Worm (Caenorhabditis elegans) whole organism, young adult: ENCODE measurements around the gene arrd-6.

Source experiments
- B0035.1 ChIP-seq: sonication (generic microtip); optimal IDR thresholded peaks from 2 replicates; lab custom pipeline; 2016; ENCODE audit warnings: missing genetic modification characterization, mild to moderate bottlenecking, missing compliant biosample characterization, missing genotype, missing genetic modification reagents
- D2030.7 ChIP-seq: fragments of 200-800 bp; sonication (Bioruptor generic); IDR thresholded peaks from 2 replicates; pipeline ENCODE4 v1.3.6; 2022; ENCODE audit warnings: missing genetic modification reagents, missing genetic modification characterization, missing compliant biosample characterization
- F10E7.11 ChIP-seq: sonication (generic microtip); optimal IDR thresholded peaks from 2 replicates; lab custom pipeline; 2017; ENCODE audit warnings: mild to moderate bottlenecking, missing genetic modification characterization, moderate library complexity, missing compliant biosample characterization
- F23B12.7 ChIP-seq: sonication (generic microtip); optimal IDR thresholded peaks from 2 replicates; lab custom pipeline; 2017; ENCODE audit warnings: missing genetic modification characterization, mild to moderate bottlenecking, missing compliant biosample characterization, antibody characterized with exemption, moderate library complexity; ENCODE audit not compliant: insufficient read depth
- F49E8.2 ChIP-seq: sonication (generic microtip); optimal IDR thresholded peaks from 3 replicates; lab custom pipeline; 2017; ENCODE audit warnings: missing genetic modification characterization, mild to moderate bottlenecking, missing compliant biosample characterization, antibody characterized with exemption, moderate library complexity; ENCODE audit not compliant: insufficient read depth
- F52B5.7 ChIP-seq: sonication (generic microtip); optimal IDR thresholded peaks from 2 replicates; lab custom pipeline; 2016; ENCODE audit warnings: mild to moderate bottlenecking, missing genetic modification characterization, missing compliant biosample characterization
- K12H6.12 ChIP-seq: fragments of 200-800 bp; sonication (Bioruptor generic); optimal IDR thresholded peaks from 2 replicates; lab custom pipeline; 2018; ENCODE audit warnings: mild to moderate bottlenecking, missing genetic modification characterization, missing compliant biosample characterization
- Y53F4B.3 ChIP-seq: fragments of 200-800 bp; sonication (Bioruptor generic); IDR thresholded peaks from 2 replicates; pipeline ENCODE4 v1.3.6; 2022; ENCODE audit warnings: missing genetic modification reagents, missing genetic modification characterization, missing compliant biosample characterization
- Y56A3A.18 ChIP-seq: fragments of 200-800 bp; sonication (Bioruptor generic); IDR thresholded peaks from 2 replicates; pipeline ENCODE4 v1.3.6; 2022; ENCODE audit warnings: missing genetic modification reagents, missing genetic modification characterization, missing compliant biosample characterization
- ZK185.1 ChIP-seq: sonication (generic microtip); optimal IDR thresholded peaks from 2 replicates; lab custom pipeline; 2016; ENCODE audit warnings: mild to moderate bottlenecking, missing genetic modification characterization, missing compliant biosample characterization; ENCODE audit not compliant: poor library complexity, severe bottlenecking
- akir-1 ChIP-seq: fragments of 200-800 bp; sonication (Bioruptor generic); optimal IDR thresholded peaks from 2 replicates; lab custom pipeline; 2018; ENCODE audit warnings: mild to moderate bottlenecking, missing genetic modification characterization, moderate library complexity, missing compliant biosample characterization
- ama-1 ChIP-seq, 3 experiments: fragments of 150-350 bp in 1 of 3; sonication (generic microtip) in 2 of 3; optimal IDR thresholded peaks; 2 replicates each; lab custom pipeline; 2014 to 2018; ENCODE audit warnings: missing biosample characterization in 2 of 3, missing genetic modification characterization in 2 of 3, missing genetic modification reagents in 2 of 3
- aptf-2 ChIP-seq: fragments of 200-800 bp; sonication (Bioruptor generic); conservative IDR thresholded peaks from 2 replicates; pipeline ENCODE4 v1.3.6; 2022; ENCODE audit warnings: missing genetic modification reagents, missing genetic modification characterization, missing compliant biosample characterization
- attf-3 ChIP-seq: fragments of 200-800 bp; sonication (Bioruptor generic); conservative IDR thresholded peaks from 2 replicates; pipeline ENCODE4 v1.3.6; 2022; ENCODE audit warnings: missing genetic modification reagents, missing genetic modification characterization, missing compliant biosample characterization
- bed-1 ChIP-seq: fragments of 200-800 bp; sonication (Bioruptor generic); IDR thresholded peaks from 2 replicates; pipeline ENCODE4 v1.3.6; 2022; ENCODE audit warnings: missing genetic modification reagents, missing genetic modification characterization, missing compliant biosample characterization
- bed-2 ChIP-seq: fragments of 200-800 bp; sonication (Bioruptor generic); IDR thresholded peaks from 2 replicates; pipeline ENCODE4 v1.3.6; 2022; ENCODE audit warnings: missing genetic modification reagents, missing genetic modification characterization, missing compliant biosample characterization
- ccch-3 ChIP-seq: fragments of 200-800 bp; sonication (Bioruptor generic); optimal IDR thresholded peaks from 2 replicates; lab custom pipeline; 2018; ENCODE audit warnings: mild to moderate bottlenecking, missing genetic modification characterization, missing compliant biosample characterization
- cebp-2 ChIP-seq: fragments of 200-800 bp; sonication (Bioruptor generic); IDR thresholded peaks from 2 replicates; pipeline ENCODE4 v1.3.6; 2022; ENCODE audit warnings: missing genetic modification characterization, missing compliant biosample characterization
- ceh-27 ChIP-seq: fragments of 200-800 bp; sonication (Bioruptor generic); optimal IDR thresholded peaks from 2 replicates; lab custom pipeline; 2018; ENCODE audit warnings: mild to moderate bottlenecking, missing genetic modification characterization, moderate library complexity, missing compliant biosample characterization
- ceh-40 ChIP-seq: fragments of 200-800 bp; sonication (Bioruptor generic); IDR thresholded peaks from 2 replicates; pipeline ENCODE4 v1.3.6; 2022; ENCODE audit warnings: missing genetic modification characterization, missing compliant biosample characterization
- dox-1 ChIP-seq: fragments of 200-800 bp; sonication (Bioruptor generic); IDR thresholded peaks from 2 replicates; pipeline ENCODE4 v1.3.6; 2022; ENCODE audit warnings: missing genetic modification reagents, missing genetic modification characterization, missing compliant biosample characterization
- dpl-1 ChIP-seq: fragments of 150-350 bp; optimal IDR thresholded peaks from 2 replicates; lab custom pipeline; 2014; ENCODE audit warnings: missing biosample characterization, missing genetic modification reagents, missing genetic modification characterization
- efl-1 ChIP-seq: fragments of 150-350 bp; optimal IDR thresholded peaks from 2 replicates; lab custom pipeline; 2014; ENCODE audit warnings: missing biosample characterization, missing genetic modification reagents, missing genetic modification characterization
- ekl-4 ChIP-seq: fragments of 200-800 bp; sonication (Bioruptor generic); IDR thresholded peaks from 2 replicates; pipeline ENCODE4 v1.3.6; 2022; ENCODE audit warnings: missing genetic modification reagents, missing genetic modification characterization, missing compliant biosample characterization
- ets-4 ChIP-seq: fragments of 200-800 bp; sonication (Bioruptor generic); optimal IDR thresholded peaks from 2 replicates; lab custom pipeline; 2018; ENCODE audit warnings: mild to moderate bottlenecking, missing genetic modification characterization, missing compliant biosample characterization
- fkh-3 ChIP-seq: sonication (generic microtip); optimal IDR thresholded peaks from 2 replicates; lab custom pipeline; 2016; ENCODE audit warnings: mild to moderate bottlenecking, missing genetic modification characterization, missing compliant biosample characterization
- hmg-1.2 ChIP-seq: fragments of 200-800 bp; sonication (Bioruptor generic); IDR thresholded peaks from 2 replicates; pipeline ENCODE4 v1.3.6; 2022; ENCODE audit warnings: missing genetic modification reagents, missing genetic modification characterization, missing compliant biosample characterization
- let-607 ChIP-seq, 2 experiments: fragments of 200-800 bp in 1 of 2; sonication (Bioruptor generic) in 1 of 2; sonication (generic microtip) in 1 of 2; optimal IDR thresholded peaks; 2 replicates each; lab custom pipeline; 2016 to 2018; ENCODE audit warnings: mild to moderate bottlenecking in 2 of 2, missing compliant biosample characterization in 2 of 2, missing genetic modification characterization in 2 of 2, moderate library complexity in 2 of 2, missing genotype in 1 of 2
- madf-10 ChIP-seq: sonication (generic microtip); optimal IDR thresholded peaks from 2 replicates; lab custom pipeline; 2016; ENCODE audit warnings: mild to moderate bottlenecking, missing genetic modification characterization, missing compliant biosample characterization
- madf-8 ChIP-seq: fragments of 200-800 bp; sonication (Bioruptor generic); conservative IDR thresholded peaks from 2 replicates; pipeline ENCODE4 v1.3.6; 2022; ENCODE audit warnings: missing genetic modification reagents, missing genetic modification characterization, missing compliant biosample characterization
- mcd-1 ChIP-seq: fragments of 200-800 bp; sonication (Bioruptor generic); IDR thresholded peaks from 2 replicates; pipeline ENCODE4 v1.3.6; 2022; ENCODE audit warnings: missing genetic modification reagents, missing genetic modification characterization, missing compliant biosample characterization
- mxl-1 ChIP-seq: sonication (generic microtip); optimal IDR thresholded peaks from 2 replicates; lab custom pipeline; 2016; ENCODE audit warnings: missing genetic modification characterization, missing compliant biosample characterization
- nfyb-1 ChIP-seq: fragments of 200-800 bp; sonication (Bioruptor generic); IDR thresholded peaks from 2 replicates; pipeline ENCODE4 v1.3.6; 2022; ENCODE audit warnings: missing genetic modification reagents, missing genetic modification characterization, missing compliant biosample characterization
- nhr-179 ChIP-seq: sonication (generic microtip); optimal IDR thresholded peaks from 2 replicates; lab custom pipeline; 2016; ENCODE audit warnings: mild to moderate bottlenecking, missing genetic modification characterization, missing compliant biosample characterization
- nhr-80 ChIP-seq: sonication (generic microtip); optimal IDR thresholded peaks from 2 replicates; lab custom pipeline; 2016; ENCODE audit warnings: missing genetic modification characterization, missing compliant biosample characterization
- pha-4 ChIP-seq: fragments of 150-350 bp; sonication (generic microtip); optimal IDR thresholded peaks from 2 replicates; lab custom pipeline; 2014; ENCODE audit warnings: missing biosample characterization, missing genetic modification reagents, missing genetic modification characterization
- rpc-1 ChIP-seq, 2 experiments: fragments of 150-350 bp in 1 of 2; sonication (generic microtip) in 1 of 2; optimal IDR thresholded peaks; 2 replicates each; lab custom pipeline; 2014 to 2018; ENCODE audit warnings: missing biosample characterization in 1 of 2, missing genetic modification characterization in 1 of 2, missing genetic modification reagents in 1 of 2, missing genotype in 1 of 2
- sdz-38 ChIP-seq: sonication (generic microtip); optimal IDR thresholded peaks from 2 replicates; lab custom pipeline; 2016; ENCODE audit warnings: missing genotype, missing genetic modification characterization, missing compliant biosample characterization
- snpc-4 ChIP-seq, 5 experiments: fragments of 150-350 bp in 1 of 5; sonication (generic microtip) in 4 of 5; optimal IDR thresholded peaks; 2 replicates each; lab custom pipeline; 2014 to 2018; ENCODE audit warnings: missing genetic modification characterization in 5 of 5, missing biosample characterization in 3 of 5, antibody characterized with exemption in 2 of 5, mild to moderate bottlenecking in 2 of 5, missing compliant biosample characterization in 2 of 5, missing genotype in 2 of 5, moderate library complexity in 2 of 5, missing genetic modification reagents in 1 of 5
- tlf-1 ChIP-seq: fragments of 200-800 bp; sonication (Bioruptor generic); optimal IDR thresholded peaks from 2 replicates; lab custom pipeline; 2018; ENCODE audit warnings: mild to moderate bottlenecking, missing genetic modification characterization, missing compliant biosample characterization
- zfh-2 ChIP-seq: fragments of 200-800 bp; sonication (Bioruptor generic); conservative IDR thresholded peaks from 2 replicates; pipeline ENCODE4 v1.3.6; 2022; ENCODE audit warnings: missing genetic modification reagents, missing genetic modification characterization, missing compliant biosample characterization
- zim-3 ChIP-seq: sonication (generic microtip); optimal IDR thresholded peaks from 2 replicates; lab custom pipeline; 2017; ENCODE audit warnings: mild to moderate bottlenecking, missing genetic modification characterization, moderate library complexity, missing compliant biosample characterization
- ztf-28 ChIP-seq: fragments of 200-800 bp; sonication (Bioruptor generic); IDR thresholded peaks from 2 replicates; pipeline ENCODE4 v1.3.6; 2022; ENCODE audit warnings: missing genetic modification reagents, missing genetic modification characterization, missing compliant biosample characterization
- ztf-6 ChIP-seq: fragments of 200-800 bp; sonication (Bioruptor generic); IDR thresholded peaks from 2 replicates; pipeline ENCODE4 v1.3.6; 2022; ENCODE audit warnings: missing genetic modification reagents, missing genetic modification characterization, missing compliant biosample characterization

arrd-6 gene

ce11 chrII:11184757-11185341, 42.3 kb downstream of the arrd-6 start, which contains the start of gene lir-3:
Gene lir-3, minus strand, starts transcription at chrII:11184807.
- TF ChIP-seq zim-3 (tag; lab: Kevin White, UChicago) (no peak), mcd-1 (GFP tag; lab: Robert Waterston, UW) (peak; percentile 34; the same call in 1 of the 2 replicates), dox-1 (peak; percentile 19; the same call in 1 of the 2 replicates), snpc-4 (GFP tag; optimal IDR thresholded peaks at IDR 0.05; lab: Kevin White, UChicago) (no peak), snpc-4 (tag; optimal IDR thresholded peaks at IDR 0.05; lab: Kevin White, UChicago) (peak in 1 of 4 experiments; percentile 14), ekl-4 (GFP tag; lab: Robert Waterston, UW) (no peak), ZK185.1 (peak; percentile 43), nhr-80 (tag; lab: Kevin White, UChicago) (peak; percentile 30), pha-4 (no peak), D2030.7 (GFP tag; lab: Robert Waterston, UW) (no peak), hmg-1.2 (peak; percentile 81), zfh-2 (GFP tag; lab: Robert Waterston, UW) (peak; percentile 78), nfyb-1 (GFP tag; lab: Robert Waterston, UW) (0 out of 2 replicates have a peak, but pooled peaks have one; percentile 11)
- TF ChIP-seq, all 124 proteins: peak for 8

- TF ChIP-seq aptf-2 (GFP tag; lab: Robert Waterston, UW) (no peak), ztf-6 (GFP tag; lab: Robert Waterston, UW) (no peak), ztf-28 (GFP tag; lab: Robert Waterston, UW) (no peak), sdz-38 (tag; lab: Kevin White, UChicago) (no peak), nhr-80 (tag; lab: Kevin White, UChicago) (no peak), rpc-1 (optimal IDR thresholded peaks at IDR 0.05; lab: Kevin White, UChicago) (no peak), rpc-1 (tag; optimal IDR thresholded peaks at IDR 0.05; lab: Kevin White, UChicago) (no peak), bed-2 (no peak), bed-1 (GFP tag; lab: Robert Waterston, UW) (no peak), madf-10 (tag; lab: Kevin White, UChicago) (no peak), Y53F4B.3 (GFP tag; lab: Robert Waterston, UW) (no peak), Y56A3A.18 (GFP tag; lab: Robert Waterston, UW) (no peak), ama-1 (optimal IDR thresholded peaks at IDR 0.05; lab: Kevin White, UChicago) (no peak), ama-1 (GFP tag; optimal IDR thresholded peaks at IDR 0.05; lab: Kevin White, UChicago) (no peak), efl-1 (GFP tag; lab: Kevin White, UChicago) (no peak), F23B12.7 (no peak), akir-1 (GFP tag; lab: Kevin White, UChicago) (no peak), F52B5.7 (no peak), ets-4 (GFP tag; lab: Kevin White, UChicago) (no peak), ccch-3 (GFP tag; lab: Kevin White, UChicago) (no peak), tlf-1 (GFP tag; lab: Kevin White, UChicago) (no peak)
Observed at ce11 chrII:11185728-11186127, 43.2 kb downstream of the arrd-6 start, which contains the start of gene sfxn-1.2. Gene sfxn-1.2, plus strand, starts transcription at chrII:11186028.

DNA sequence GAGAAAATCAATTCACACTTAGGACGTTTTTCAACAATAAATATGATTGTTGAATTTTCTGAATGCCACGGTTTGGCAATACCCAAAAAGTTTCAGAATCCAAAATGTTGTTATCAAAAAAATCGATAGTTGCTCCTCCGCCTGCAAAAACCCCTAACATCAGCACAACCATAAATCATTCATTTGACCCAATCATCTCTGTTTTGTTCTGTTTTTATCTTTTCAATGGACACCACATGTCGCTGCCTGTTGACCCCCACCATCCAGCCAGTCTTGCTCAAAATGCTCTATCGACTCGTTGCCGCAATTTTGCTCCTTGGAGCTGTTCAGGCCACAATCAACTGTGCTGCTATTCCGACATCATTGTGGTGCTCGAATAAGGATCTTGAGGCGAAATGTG, 45.5 kb downstream of the arrd-6 start, which contains the start of gene F37H8.5:
TSS of gene F37H8.5 (plus strand) at position 181 of the 400 bp plus-strand sequence.
- TF ChIP-seq cebp-2 (GFP tag; lab: Robert Waterston, UW), result no peak
- no peak for TF ChIP-seq let-607 (tag; optimal IDR thresholded peaks at IDR 0.05; lab: Kevin White, UChicago)
- no peak for TF ChIP-seq Y53F4B.3 (GFP tag; lab: Robert Waterston, UW)
- TF ChIP-seq dpl-1 (GFP tag; lab: Kevin White, UChicago), result no peak
- no peak for TF ChIP-seq nfyb-1 (GFP tag; lab: Robert Waterston, UW)
- TF ChIP-seq F49E8.2, result no peak
- TF ChIP-seq F10E7.11 (tag; lab: Kevin White, UChicago), result no peak
- no peak for TF ChIP-seq ceh-27 (GFP tag; lab: Kevin White, UChicago)
- TF ChIP-seq madf-8 (GFP tag; lab: Robert Waterston, UW), result no peak
- TF ChIP-seq mxl-1, result no peak
- TF ChIP-seq ceh-40, result no peak
- TF ChIP-seq attf-3 (GFP tag; lab: Robert Waterston, UW), result no peak
- TF ChIP-seq B0035.1 (tag; lab: Kevin White, UChicago), result no peak
- no peak for TF ChIP-seq pha-4
- TF ChIP-seq fkh-3 (tag; lab: Kevin White, UChicago), result no peak
- TF ChIP-seq K12H6.12 (tag; lab: Kevin White, UChicago), result no peak
- TF ChIP-seq nhr-179 (tag; lab: Kevin White, UChicago), result no peak
